Worm (Caenorhabditis elegans): ENCODE data around the gene gtf-2H3.

DNA sequence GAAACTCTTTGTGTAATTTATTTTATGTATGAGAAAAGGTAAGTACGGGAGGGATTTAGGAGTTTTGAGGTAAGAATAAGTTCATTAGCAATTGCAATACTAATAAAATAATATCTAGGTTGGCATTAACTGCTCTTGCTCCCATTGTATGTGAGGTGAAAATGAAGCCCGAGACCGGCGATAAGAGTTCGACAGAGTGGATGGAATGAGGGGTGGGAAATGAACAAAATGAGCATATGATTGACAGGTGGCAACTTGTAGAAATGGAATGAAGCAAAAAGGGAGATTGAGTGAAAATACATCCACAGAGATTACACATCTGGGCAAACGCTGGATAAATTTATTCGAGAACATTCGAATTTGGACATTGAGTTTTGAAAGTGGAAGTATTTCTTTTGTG lies 41.2 kb downstream of the gtf-2H3 start:
- TF ChIP-seq nhr-11 (tag; optimal IDR thresholded peaks at IDR 0.05) (no peak), fos-1 (tag; optimal IDR thresholded peaks at IDR 0.05) (no peak), skn-1 (tag; optimal IDR thresholded peaks at IDR 0.05) (no peak)
